Fruit fly (Drosophila melanogaster) whole organism, larva: ENCODE data around the gene Dci.

Experiments used
- noc ChIP-seq: fragments of 200-800 bp; sonication (Bioruptor generic); optimal IDR thresholded peaks from 3 replicates; lab custom pipeline; 2019; ENCODE audit warnings: missing biosample characterization, mild to moderate bottlenecking, missing genetic modification characterization, moderate library complexity

Gene Dci

DNA sequence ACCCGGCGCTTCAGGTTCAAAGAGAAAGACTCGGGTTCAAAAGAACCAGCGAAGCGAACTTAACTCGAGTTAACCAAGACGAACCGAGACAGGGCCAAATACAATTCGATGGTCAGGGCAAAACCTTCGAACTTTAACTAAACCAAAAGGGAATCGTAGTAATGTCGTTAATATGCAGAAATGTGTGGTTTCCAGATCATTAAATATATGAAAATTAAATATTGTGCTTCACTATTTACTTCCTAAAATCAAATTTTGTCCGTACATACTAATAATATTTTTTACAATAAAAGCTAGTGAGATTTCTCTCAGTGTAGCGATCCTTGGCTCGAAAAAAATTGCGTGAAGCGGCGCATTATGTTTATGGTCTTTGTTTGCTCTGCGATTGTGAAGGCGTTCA is 33.4 kb upstream of the Dci start:
- TF ChIP-seq noc (tag; lab: Kevin White, UChicago), result no peak

- TF ChIP-seq noc (tag; lab: Kevin White, UChicago), result no peak
These were observed 32.6 kb upstream of the Dci start for dm6 chr3L:818438-819138.

DNA sequence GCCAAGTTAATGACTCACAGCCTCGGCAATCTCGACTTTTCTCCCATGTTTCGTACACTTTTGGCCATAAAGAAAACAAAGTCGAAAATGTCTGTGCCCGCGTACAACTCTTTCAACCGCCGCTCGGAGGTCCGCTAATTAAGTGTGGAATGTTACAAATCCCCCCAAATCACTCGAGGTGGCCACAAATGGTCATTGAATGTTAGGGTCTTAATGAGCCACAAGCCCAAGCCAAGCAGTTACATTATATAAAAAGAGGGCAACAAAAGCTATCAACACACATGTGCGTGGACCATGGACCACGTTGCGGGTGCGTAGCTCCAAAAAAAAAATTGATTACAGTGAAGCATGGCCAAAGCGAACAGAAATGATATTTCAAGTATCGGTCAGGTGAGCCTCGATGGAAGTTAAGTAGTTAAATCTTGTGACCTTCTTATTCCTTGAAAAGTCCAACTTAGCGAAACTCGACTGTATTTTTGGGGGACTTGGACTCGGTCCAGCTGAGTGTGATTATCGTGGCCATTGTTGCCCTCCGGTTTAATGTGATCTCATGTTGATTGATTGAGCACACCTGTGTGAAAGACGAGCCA is 31.8 kb upstream of the Dci start:
- peak; percentile 27 for TF ChIP-seq noc (tag; lab: Kevin White, UChicago)

dm6 chr3L:820332-820731 is 30.8 kb upstream of the Dci start:
- no peak for TF ChIP-seq noc (tag; lab: Kevin White, UChicago)

dm6 chr3L:820975-821598 is 30.1 kb upstream of the Dci start:
- TF ChIP-seq noc (tag; lab: Kevin White, UChicago), result no peak

dm6 chr3L:821951-822350 is 29.2 kb upstream of the Dci start:
- no peak for TF ChIP-seq noc (tag; lab: Kevin White, UChicago)

DNA sequence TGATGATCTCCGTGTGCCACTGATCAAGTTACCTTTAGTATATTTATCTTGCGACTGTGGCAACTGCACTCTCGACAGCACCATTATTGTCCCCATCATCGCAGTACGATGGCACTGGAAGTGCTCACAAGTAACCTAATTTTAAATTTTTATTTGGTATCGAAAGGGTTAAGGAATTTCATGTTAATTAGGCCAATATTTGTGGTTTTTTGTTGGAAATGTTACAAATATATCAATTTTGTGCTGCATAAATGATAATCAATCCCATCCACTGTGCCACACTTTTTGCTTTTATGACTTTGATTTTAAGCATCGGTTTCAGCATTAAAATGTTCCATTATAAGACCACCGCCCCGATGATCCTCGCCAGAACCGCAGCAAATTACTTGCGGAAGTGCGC is 28.5 kb upstream of the Dci start:
- TF ChIP-seq noc (tag; lab: Kevin White, UChicago), result no peak

DNA sequence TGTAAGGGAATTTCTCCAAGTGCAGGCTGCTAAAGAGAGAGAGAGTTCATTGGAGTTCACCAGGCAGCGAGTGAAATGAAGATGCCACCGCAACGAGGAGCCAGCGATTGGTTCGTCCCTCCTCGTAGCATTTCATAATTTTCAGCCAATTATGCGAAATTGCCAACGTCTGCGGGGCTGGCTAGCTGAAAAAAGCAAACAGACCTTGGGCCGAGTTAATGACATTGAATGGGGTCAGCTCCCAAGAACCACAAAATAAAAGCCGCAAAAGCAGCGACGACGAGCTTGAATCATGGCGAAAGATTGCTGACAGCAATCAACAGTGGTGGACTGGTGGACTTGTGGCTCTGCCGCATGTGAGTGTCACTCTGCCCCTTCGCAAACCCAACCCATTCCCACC is 27.5 kb upstream of the Dci start:
- TF ChIP-seq noc (tag; lab: Kevin White, UChicago), result no peak

- no peak for TF ChIP-seq noc (tag; lab: Kevin White, UChicago)
These were observed 26.7 kb upstream of the Dci start for dm6 chr3L:824444-824843.

DNA sequence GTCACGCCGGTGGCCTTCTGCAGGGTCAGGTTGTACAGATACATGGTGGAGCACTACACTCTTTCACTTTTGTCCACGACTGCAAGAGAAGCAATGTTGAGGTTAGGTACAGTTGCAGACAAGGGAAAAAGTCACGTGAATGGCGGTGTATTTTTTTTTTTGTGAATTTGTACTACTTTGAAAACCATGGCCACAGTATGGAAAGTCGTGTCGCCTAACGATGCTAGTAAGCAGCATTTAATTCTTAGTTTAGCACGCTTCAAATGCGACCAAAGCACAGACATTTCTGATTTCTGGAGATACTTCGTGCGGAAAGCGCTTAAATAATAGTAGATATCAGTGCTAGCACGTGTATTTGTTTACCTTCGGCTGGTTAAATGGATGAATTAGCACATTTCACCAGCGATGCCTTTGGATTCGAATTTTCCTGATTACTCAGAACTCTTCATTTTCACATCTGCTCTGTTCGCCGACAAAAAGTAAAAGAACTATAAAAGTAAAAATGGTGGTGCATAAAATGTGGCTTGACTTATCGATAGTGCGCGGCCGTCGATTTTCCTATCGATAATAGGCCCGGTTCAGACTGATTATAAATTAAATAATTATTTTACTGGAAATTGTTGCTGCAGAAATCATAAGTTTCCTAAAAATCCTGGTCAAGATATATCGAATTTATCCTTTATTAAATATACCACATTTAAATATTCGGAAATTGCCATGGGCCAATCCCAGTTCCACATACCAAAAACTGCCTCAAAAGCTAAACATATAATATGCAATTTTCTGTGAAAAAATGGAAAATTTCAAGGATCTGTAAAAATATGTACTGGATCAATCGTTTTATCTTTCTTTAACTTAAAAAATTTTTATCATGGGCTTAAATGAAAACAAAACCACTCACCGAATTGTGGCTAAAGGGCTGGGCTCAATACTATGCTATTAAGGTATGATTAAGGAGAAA is 18.0 kb upstream of the Dci start, which contains the start of gene Sf3b3:
Gene Sf3b3, minus strand, starts transcription at position 489 of the 961 bp plus-strand sequence.
- TF ChIP-seq noc (tag; lab: Kevin White, UChicago), result peak; percentile 24

DNA sequence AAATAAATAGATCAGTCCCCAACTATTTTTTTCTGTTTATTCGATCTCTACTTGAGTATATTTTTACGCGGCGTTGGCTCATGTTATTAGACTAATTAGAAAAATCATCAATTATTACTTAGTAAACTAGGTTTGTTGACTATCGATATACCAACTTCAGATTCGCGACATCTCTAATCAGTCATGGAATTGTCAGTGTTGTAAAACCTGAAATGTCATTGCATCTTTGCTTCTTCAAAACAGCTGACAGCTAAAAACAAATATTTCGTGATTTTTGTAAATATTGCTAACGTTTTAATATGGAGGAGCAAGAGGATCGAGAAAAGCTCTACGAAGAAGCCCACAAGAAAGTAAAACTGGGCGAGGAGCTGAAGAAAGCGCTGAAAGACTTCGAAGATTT is 17.3 kb upstream of the Dci start, which contains the start of gene CG42553:
Gene CG42553, plus strand, starts transcription at position 216 of the 400 bp plus-strand sequence.
- no peak for TF ChIP-seq noc (tag; lab: Kevin White, UChicago)

dm6 chr3L:835455-836034 is 15.6 kb upstream of the Dci start, which contains the start of gene CG42554:
TSS of gene CG42554 (plus strand) at chr3L:835683.
- TF ChIP-seq noc (tag; lab: Kevin White, UChicago), result no peak

DNA sequence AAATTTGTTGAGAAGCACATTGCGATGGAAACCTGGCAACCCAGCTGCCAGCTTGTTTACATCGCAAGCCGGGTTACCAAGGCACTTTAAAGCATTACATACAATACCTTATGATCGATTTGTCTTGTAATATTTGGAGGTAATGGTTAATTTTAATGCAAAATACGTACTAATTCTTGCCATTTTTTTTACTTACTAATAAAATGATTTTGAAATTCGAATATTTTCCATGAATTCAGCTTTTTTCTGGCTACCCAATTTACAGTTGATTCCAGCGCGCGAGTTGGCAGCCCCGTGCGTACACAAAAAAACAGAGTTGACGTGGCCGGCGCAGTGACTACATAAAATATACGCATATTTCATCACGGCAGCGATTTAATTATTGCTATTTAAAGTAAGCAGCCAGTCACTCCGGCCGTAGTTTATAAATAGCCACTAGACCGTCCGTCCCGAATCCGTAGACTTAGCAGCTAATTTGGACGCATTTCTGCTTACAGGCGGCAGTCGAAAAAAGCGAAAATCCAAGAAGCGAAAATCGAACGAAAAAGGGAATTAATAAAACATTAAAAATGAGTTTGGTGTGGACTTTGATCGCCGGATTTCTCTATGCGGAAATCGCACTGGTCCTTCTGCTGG is 13.5 kb upstream of the Dci start, which contains the start of the genes CG13901 and CG13887:
Gene CG13901, minus strand, starts transcription at position 270 of the 636 bp plus-strand sequence.
Gene CG13887, plus strand, starts transcription at position 310 of the 636 bp plus-strand sequence.
- peak; percentile 94 for TF ChIP-seq noc (tag; lab: Kevin White, UChicago)

DNA sequence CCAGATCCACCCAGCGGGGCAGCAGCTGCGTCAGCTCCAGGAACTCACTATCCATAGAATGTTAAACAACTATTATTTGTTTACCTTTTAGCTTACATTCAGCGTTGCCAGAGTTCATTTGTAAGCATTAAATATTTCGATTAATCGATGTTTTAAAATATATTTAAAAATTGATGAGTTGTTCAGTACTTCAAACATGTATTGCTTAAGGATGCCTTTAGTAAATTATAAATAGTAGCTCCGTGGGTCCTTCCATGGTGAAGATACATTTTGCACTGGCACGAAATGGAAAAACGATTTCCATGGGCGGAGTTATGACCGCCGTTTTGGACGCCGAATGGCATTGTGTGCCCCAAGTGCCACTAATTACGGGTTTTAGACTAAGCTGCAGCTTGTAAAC is 9.9 kb upstream of the Dci start, which contains the start of the genes JMJD5 and Gr61a:
Gene JMJD5, minus strand, starts transcription at position 101 of the 400 bp plus-strand sequence.
Gene Gr61a, plus strand, starts transcription at position 192 of the 400 bp plus-strand sequence.
- TF ChIP-seq noc (tag; lab: Kevin White, UChicago), result no peak
